Fruit fly (Drosophila melanogaster) whole organism, embryonic: ENCODE data around the gene ci.
A peak's percentile ranks its signal among the peaks of the same experiment; 100 is the strongest.

Source experiments
- ATbp ChIP-seq: fragments of 200-800 bp; sonication (Bioruptor generic); optimal IDR thresholded peaks from 2 replicates; lab custom pipeline; 2017; ENCODE audit warnings: missing biosample characterization, mild to moderate bottlenecking, missing genetic modification characterization, missing genetic modification reagents
- Ada2b ChIP-seq: fragments of 200-800 bp; sonication (Bioruptor generic); IDR thresholded peaks from 2 replicates; pipeline ENCODE4 v1.3.6; 2022; ENCODE audit warnings: missing biosample characterization, missing genetic modification characterization
- B-H1 ChIP-seq: fragments of 200-800 bp; sonication (Bioruptor generic); IDR thresholded peaks from 3 replicates; pipeline ENCODE4 v1.3.6; 2022; ENCODE audit warnings: missing biosample characterization, missing genetic modification characterization
- C15 ChIP-seq: fragments of 200-800 bp; sonication (Bioruptor generic); IDR thresholded peaks from 3 replicates; pipeline ENCODE4 v1.3.6; 2022; ENCODE audit warnings: missing biosample characterization, missing genetic modification characterization
- CG10431 ChIP-seq: fragments of 200-800 bp; sonication (Bioruptor generic); optimal IDR thresholded peaks from 3 replicates; lab custom pipeline; 2018; ENCODE audit warnings: missing biosample characterization, mild to moderate bottlenecking, missing genetic modification characterization
- CG10543 ChIP-seq: fragments of 200-800 bp; sonication (Bioruptor generic); optimal IDR thresholded peaks from 3 replicates; lab custom pipeline; 2017; ENCODE audit warnings: missing biosample characterization, mild to moderate bottlenecking, missing genetic modification characterization, moderate library complexity
- CG10654 ChIP-seq: fragments of 200-800 bp; sonication (Bioruptor generic); optimal IDR thresholded peaks from 2 replicates; lab custom pipeline; 2016; ENCODE audit warnings: missing biosample characterization, missing genetic modification characterization
- CG11504 ChIP-seq: fragments of 200-800 bp; sonication (Bioruptor generic); optimal IDR thresholded peaks from 3 replicates; lab custom pipeline; 2019; ENCODE audit warnings: missing biosample characterization, mild to moderate bottlenecking, missing genetic modification characterization, moderate library complexity
- CG13123 ChIP-seq: fragments of 200-800 bp; sonication (Bioruptor generic); optimal IDR thresholded peaks from 2 replicates; lab custom pipeline; 2016; ENCODE audit warnings: missing biosample characterization, missing genetic modification characterization
- CG13296 ChIP-seq: fragments of 200-800 bp; sonication (Bioruptor generic); optimal IDR thresholded peaks from 3 replicates; lab custom pipeline; 2018; ENCODE audit warnings: missing biosample characterization, mild to moderate bottlenecking, missing genetic modification characterization
- CG13424 ChIP-seq: fragments of 200-800 bp; sonication (Bioruptor generic); optimal IDR thresholded peaks from 2 replicates; lab custom pipeline; 2019; ENCODE audit warnings: missing biosample characterization, mild to moderate bottlenecking, missing genetic modification characterization, moderate library complexity
- CG13775 ChIP-seq: fragments of 200-800 bp; sonication (Bioruptor generic); optimal IDR thresholded peaks from 3 replicates; lab custom pipeline; 2017; ENCODE audit warnings: missing biosample characterization, mild to moderate bottlenecking, missing genetic modification characterization
- CG1832 ChIP-seq: fragments of 200-800 bp; sonication (Bioruptor generic); optimal IDR thresholded peaks from 2 replicates; lab custom pipeline; 2017; ENCODE audit warnings: missing biosample characterization, mild to moderate bottlenecking, missing genetic modification characterization, inconsistent platforms
- CG18476 ChIP-seq: fragments of 200-800 bp; sonication (Bioruptor generic); optimal IDR thresholded peaks from 2 replicates; lab custom pipeline; 2016; ENCODE audit warnings: missing biosample characterization, mild to moderate bottlenecking, missing genetic modification characterization
- CG2889 ChIP-seq: fragments of 200-800 bp; sonication (Bioruptor generic); IDR thresholded peaks from 3 replicates; pipeline ENCODE4 v1.3.6; 2022; ENCODE audit warnings: missing biosample characterization, missing genetic modification characterization
- CG30020 ChIP-seq: fragments of 200-800 bp; optimal IDR thresholded peaks from 2 replicates; lab custom pipeline; 2019; ENCODE audit warnings: missing biosample characterization, mild to moderate bottlenecking, missing genetic modification characterization, moderate library complexity
- CG31224 ChIP-seq: fragments of 200-800 bp; sonication (Bioruptor generic); IDR thresholded peaks from 2 replicates; pipeline ENCODE4 v1.3.6; 2022; ENCODE audit warnings: missing biosample characterization, missing genetic modification characterization
- CG34224 ChIP-seq: fragments of 200-800 bp; sonication (Bioruptor generic); IDR thresholded peaks from 3 replicates; pipeline ENCODE4 v1.3.6; 2022; ENCODE audit warnings: missing biosample characterization, missing genetic modification characterization; ENCODE audit not compliant: partially characterized antibody
- CG3838 ChIP-seq: fragments of 200-800 bp; sonication (Bioruptor generic); optimal IDR thresholded peaks from 3 replicates; lab custom pipeline; 2016; ENCODE audit warnings: missing biosample characterization, missing genetic modification characterization
- CG4617 ChIP-seq: fragments of 200-800 bp; sonication (Bioruptor generic); optimal IDR thresholded peaks from 3 replicates; lab custom pipeline; 2016; ENCODE audit warnings: missing biosample characterization, missing genetic modification characterization, borderline replicate concordance
- CG4730 ChIP-seq: fragments of 200-800 bp; sonication (Bioruptor generic); IDR thresholded peaks from 2 replicates; pipeline ENCODE4 v1.3.6; 2022; ENCODE audit warnings: missing biosample characterization, missing genetic modification characterization
- CG7839 ChIP-seq: fragments of 200-800 bp; sonication (Bioruptor generic); optimal IDR thresholded peaks from 3 replicates; lab custom pipeline; 2018; ENCODE audit warnings: missing biosample characterization, mild to moderate bottlenecking, missing genetic modification characterization, moderate library complexity
- CG9215 ChIP-seq: fragments of 200-800 bp; sonication (Bioruptor generic); IDR thresholded peaks from 2 replicates; pipeline ENCODE4 v1.3.6; 2022; ENCODE audit warnings: missing biosample characterization, missing genetic modification characterization
- Dbx ChIP-seq: fragments of 200-800 bp; sonication (Bioruptor generic); IDR thresholded peaks from 3 replicates; pipeline ENCODE4 v1.3.6; 2022; ENCODE audit warnings: missing biosample characterization, missing genetic modification characterization
- Deaf1 ChIP-seq: fragments of 200-800 bp; optimal IDR thresholded peaks from 3 replicates; lab custom pipeline; 2019; ENCODE audit warnings: missing biosample characterization, mild to moderate bottlenecking, missing genetic modification characterization, moderate library complexity
- HmgD ChIP-seq: fragments of 200-800 bp; sonication (Bioruptor generic); optimal IDR thresholded peaks from 3 replicates; lab custom pipeline; 2016; ENCODE audit warnings: missing biosample characterization, missing genetic modification characterization
- Hr51 ChIP-seq, 2 experiments: fragments of 200-800 bp; sonication (Bioruptor generic); optimal IDR thresholded peaks; 2 replicates in 1 of 2; 3 replicates in 1 of 2; lab custom pipeline; 2016 to 2018; ENCODE audit warnings: missing biosample characterization in 2 of 2, missing genetic modification characterization in 2 of 2, mild to moderate bottlenecking in 1 of 2, moderate library complexity in 1 of 2
- Kr ChIP-seq: fragments of 200-800 bp; sonication (Bioruptor generic); optimal IDR thresholded peaks from 2 replicates; lab custom pipeline; 2017; ENCODE audit warnings: missing biosample characterization, mild to moderate bottlenecking, missing genetic modification characterization
- Mrtf ChIP-seq: fragments of 200-800 bp; sonication (Bioruptor generic); IDR thresholded peaks from 3 replicates; pipeline ENCODE4 v1.3.6; 2022; ENCODE audit warnings: missing biosample characterization, missing genetic modification characterization
- Optix ChIP-seq: fragments of 200-800 bp; sonication (Bioruptor generic); IDR thresholded peaks from 3 replicates; pipeline ENCODE4 v1.3.6; 2022; ENCODE audit warnings: missing biosample characterization, missing genetic modification characterization
- Poxn ChIP-seq: fragments of 200-800 bp; sonication (Bioruptor generic); IDR thresholded peaks from 2 replicates; pipeline ENCODE4 v1.3.6; 2022; ENCODE audit warnings: missing biosample characterization, missing genetic modification characterization
- Sox100B ChIP-seq: fragments of 200-800 bp; sonication (Bioruptor generic); optimal IDR thresholded peaks from 3 replicates; lab custom pipeline; 2018; ENCODE audit warnings: missing biosample characterization, mild to moderate bottlenecking, missing genetic modification characterization
- ac ChIP-seq: fragments of 200-800 bp; sonication (Bioruptor generic); optimal IDR thresholded peaks from 3 replicates; lab custom pipeline; 2017; ENCODE audit warnings: missing biosample characterization, mild to moderate bottlenecking, missing genetic modification characterization
- amos ChIP-seq: fragments of 200-800 bp; sonication (Bioruptor generic); IDR thresholded peaks from 2 replicates; pipeline ENCODE4 v1.3.6; 2022; ENCODE audit warnings: missing biosample characterization, missing genetic modification characterization; ENCODE audit not compliant: partially characterized antibody
- ato ChIP-seq: fragments of 200-800 bp; sonication (Bioruptor generic); IDR thresholded peaks from 2 replicates; pipeline ENCODE4 v1.3.6; 2022; ENCODE audit warnings: missing biosample characterization, missing genetic modification characterization; ENCODE audit not compliant: partially characterized antibody
- bsh ChIP-seq, 2 experiments: fragments of 200-800 bp; sonication (Bioruptor generic); optimal IDR thresholded peaks; 2 replicates each; lab custom pipeline; 2017 to 2018; ENCODE audit warnings: mild to moderate bottlenecking in 2 of 2, missing biosample characterization in 2 of 2, missing genetic modification characterization in 2 of 2, moderate library complexity in 1 of 2
- da ChIP-seq: fragments of 200-800 bp; sonication (Bioruptor generic); optimal IDR thresholded peaks from 2 replicates; lab custom pipeline; 2016; ENCODE audit warnings: missing biosample characterization, missing genetic modification characterization
- disco-r ChIP-seq: fragments of 200-800 bp; sonication (Bioruptor generic); optimal IDR thresholded peaks from 2 replicates; lab custom pipeline; 2016; ENCODE audit warnings: missing biosample characterization, missing genetic modification characterization
- dmrt99B ChIP-seq: fragments of 200-800 bp; sonication (Bioruptor generic); optimal IDR thresholded peaks from 2 replicates; lab custom pipeline; 2018; ENCODE audit warnings: missing biosample characterization, mild to moderate bottlenecking, missing genetic modification characterization, moderate library complexity
- ftz-f1 ChIP-seq: fragments of 200-800 bp; sonication (Bioruptor generic); optimal IDR thresholded peaks from 2 replicates; lab custom pipeline; 2016; ENCODE audit warnings: missing biosample characterization, missing genetic modification characterization
- lola ChIP-seq, 3 experiments: fragments of >200 bp in 2 of 3; fragments of 200-800 bp in 1 of 3; sonication (Bioruptor generic) in 1 of 3; optimal IDR thresholded peaks; 2 replicates each; lab custom pipeline; 2017 to 2019; ENCODE audit warnings: missing biosample characterization in 3 of 3, missing genetic modification characterization in 3 of 3, mild to moderate bottlenecking in 1 of 3, moderate library complexity in 1 of 3
- mirr ChIP-seq: fragments of 200-800 bp; sonication (Bioruptor generic); optimal IDR thresholded peaks from 3 replicates; lab custom pipeline; 2018; ENCODE audit warnings: missing biosample characterization, mild to moderate bottlenecking, missing genetic modification characterization
- odd ChIP-seq: fragments of 200-800 bp; sonication (Bioruptor generic); optimal IDR thresholded peaks from 2 replicates; lab custom pipeline; 2017; ENCODE audit warnings: missing biosample characterization, mild to moderate bottlenecking, missing genetic modification characterization
- salm ChIP-seq: fragments of 200-800 bp; sonication (Bioruptor generic); optimal IDR thresholded peaks from 2 replicates; lab custom pipeline; 2018; ENCODE audit warnings: missing biosample characterization, mild to moderate bottlenecking, missing genetic modification characterization
- sd ChIP-seq: fragments of 200-800 bp; sonication (Bioruptor generic); optimal IDR thresholded peaks from 3 replicates; lab custom pipeline; 2018; ENCODE audit warnings: missing biosample characterization, mild to moderate bottlenecking, missing genetic modification characterization, moderate library complexity
- stc ChIP-seq: fragments of 200-800 bp; sonication (Bioruptor generic); IDR thresholded peaks from 2 replicates; pipeline ENCODE4 v1.3.6; 2022; ENCODE audit warnings: missing biosample characterization, missing genetic modification characterization
- twi ChIP-seq: fragments of 200-800 bp; optimal IDR thresholded peaks from 2 replicates; lab custom pipeline; 2019; ENCODE audit warnings: missing biosample characterization, mild to moderate bottlenecking, missing genetic modification characterization, moderate library complexity
- unpg ChIP-seq: fragments of 200-800 bp; sonication (Bioruptor generic); optimal IDR thresholded peaks from 3 replicates; lab custom pipeline; 2018; ENCODE audit warnings: missing biosample characterization, mild to moderate bottlenecking, missing genetic modification characterization, moderate library complexity
- wek ChIP-seq: fragments of 200-800 bp; sonication (Bioruptor generic); optimal IDR thresholded peaks from 3 replicates; lab custom pipeline; 2018; ENCODE audit warnings: missing biosample characterization, mild to moderate bottlenecking, missing genetic modification characterization, moderate library complexity

Gene ci

DNA sequence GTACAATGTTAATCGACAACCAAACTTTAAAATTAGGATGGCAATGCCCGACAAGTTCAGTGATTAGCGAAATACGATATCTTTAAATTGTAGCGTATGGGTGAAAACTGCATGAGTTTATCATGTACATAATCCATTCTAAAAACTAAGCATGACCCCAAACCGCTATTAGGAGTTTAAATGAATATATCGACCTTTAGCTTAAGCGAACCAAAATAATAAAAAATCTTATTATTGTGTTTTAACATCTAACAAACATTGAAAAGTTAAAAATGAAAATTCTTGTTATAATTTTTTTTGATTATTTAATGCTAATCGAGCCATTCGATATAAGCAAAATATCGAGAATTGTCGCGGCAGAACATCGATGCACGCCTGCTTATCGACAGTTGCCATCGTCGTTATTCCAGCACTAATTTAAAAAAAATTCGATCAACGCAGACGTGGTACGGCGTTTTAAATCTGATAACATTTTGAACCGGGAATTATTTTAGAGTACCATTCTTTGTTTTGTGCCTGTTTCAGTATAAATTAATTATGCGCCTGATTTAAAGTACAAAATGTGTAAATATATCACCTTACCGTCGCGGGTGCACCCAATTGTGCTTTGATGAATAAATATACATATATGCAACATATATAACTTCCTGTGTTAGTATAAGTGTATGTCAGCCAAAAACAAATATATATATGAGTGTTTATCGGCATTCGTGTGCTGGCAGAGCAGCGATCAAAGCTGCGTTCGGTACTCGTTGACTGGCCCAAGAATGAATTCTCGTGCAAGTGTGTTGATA lies 12.3 kb upstream of the ci start, which contains the start of gene pan (continued):
- TF ChIP-seq CG31224 (no peak), ATbp (GFP tag; lab: Kevin White, UChicago) (no peak), Deaf1 (tag; lab: Kevin White, UChicago) (peak; percentile 77), CG2889 (GFP tag; lab: Robert Waterston, UW) (no peak), bsh (GFP tag; optimal IDR thresholded peaks at IDR 0.05; lab: Kevin White, UChicago) (peak in 1 of 2 experiments; percentile 55), C15 (GFP tag; lab: Robert Waterston, UW) (no peak), ato (GFP tag; lab: Robert Waterston, UW) (peak; percentile 92), CG9215 (GFP tag; lab: Robert Waterston, UW) (no peak), Sox100B (GFP tag; lab: Kevin White, UChicago) (no peak), CG13775 (GFP tag; lab: Kevin White, UChicago) (no peak), CG13123 (GFP tag; lab: Kevin White, UChicago) (no peak), wek (GFP tag; lab: Kevin White, UChicago) (peak; percentile 20), odd (GFP tag; lab: Kevin White, UChicago) (peak; percentile 45), B-H1 (GFP tag; lab: Robert Waterston, UW) (no peak), CG10543 (GFP tag; lab: Kevin White, UChicago) (peak; percentile 53), CG34224 (GFP tag; lab: Robert Waterston, UW) (peak; percentile 94), disco-r (GFP tag; lab: Kevin White, UChicago) (no peak), Kr (no peak), CG4730 (GFP tag; lab: Robert Waterston, UW) (no peak), CG3838 (GFP tag; lab: Kevin White, UChicago) (no peak), twi (no peak), Poxn (no peak), unpg (GFP tag; lab: Kevin White, UChicago) (no peak), Ada2b (GFP tag; lab: Robert Waterston, UW) (no peak), CG10431 (GFP tag; lab: Kevin White, UChicago) (no peak), sd (tag; lab: Kevin White, UChicago) (peak; percentile 76), CG1832 (GFP tag; lab: Kevin White, UChicago) (no peak), stc (no peak; the same call in 1 of the 2 replicates), CG7839 (tag; lab: Kevin White, UChicago) (no peak), dmrt99B (tag; lab: Kevin White, UChicago) (no peak), ftz-f1 (GFP tag; lab: Kevin White, UChicago) (no peak), CG10654 (GFP tag; lab: Kevin White, UChicago) (no peak), CG11504 (tag; lab: Kevin White, UChicago) (no peak), mirr (GFP tag; lab: Kevin White, UChicago) (no peak), salm (tag; lab: Kevin White, UChicago) (no peak), HmgD (GFP tag; lab: Kevin White, UChicago) (no peak), ac (peak; percentile 18), CG13424 (no peak), amos (GFP tag; lab: Robert Waterston, UW) (peak; percentile 86; the same call in 1 of the 2 replicates), Optix (GFP tag; lab: Robert Waterston, UW) (no peak), CG30020 (tag; lab: Kevin White, UChicago) (no peak), Mrtf (GFP tag; lab: Robert Waterston, UW) (no peak), lola (GFP tag; optimal IDR thresholded peaks at IDR 0.05; lab: Kevin White, UChicago) (no peak), da (GFP tag; lab: Kevin White, UChicago) (no peak), Hr51 (GFP tag; optimal IDR thresholded peaks at IDR 0.05; lab: Kevin White, UChicago) (no peak), CG18476 (GFP tag; lab: Kevin White, UChicago) (no peak), Dbx (GFP tag; lab: Robert Waterston, UW) (no peak), CG4617 (GFP tag; lab: Kevin White, UChicago) (no peak), CG13296 (GFP tag; lab: Kevin White, UChicago) (peak; percentile 70)
